Fruit fly (Drosophila melanogaster): ENCODE measurements around the gene CG7031.

The CG7031 gene

DNA sequence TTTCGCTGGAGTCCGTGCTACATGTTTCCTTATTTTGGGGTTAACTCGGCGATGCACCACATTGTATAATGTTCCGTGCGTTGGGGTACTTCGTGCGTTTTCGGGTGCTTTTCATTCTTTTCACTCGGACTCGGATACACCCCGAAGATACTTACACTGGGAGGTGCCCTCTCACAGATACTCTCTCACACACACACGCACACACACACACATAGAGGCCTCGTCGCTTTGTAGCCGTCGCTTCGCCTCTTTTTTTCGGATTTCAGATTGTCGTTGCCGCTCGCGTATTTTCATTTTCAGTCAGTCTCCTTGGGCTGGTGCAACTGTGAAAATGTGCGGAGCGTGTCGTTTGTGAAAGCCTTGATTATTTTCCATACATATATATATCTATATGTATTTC, 22.7 kb upstream of the CG7031 start (continued):
- TF ChIP-seq CG8388 (GFP tag; optimal IDR thresholded peaks at IDR 0.05) (no peak), CG2199 (GFP tag; IDR thresholded peaks at IDR 0.05) (0 out of 3 replicates have a peak, but pooled peaks have one; percentile 29), sqz (GFP tag; optimal IDR thresholded peaks at IDR 0.05) (peak; percentile 18), dpn (GFP tag; optimal IDR thresholded peaks at IDR 0.05) (no peak), nom (GFP tag; optimal IDR thresholded peaks at IDR 0.05) (peak; percentile 49), CG11247 (GFP tag; IDR thresholded peaks at IDR 0.05) (0 out of 2 replicates have a peak, but pooled peaks have one; percentile 11), E2f2 (GFP tag; IDR thresholded peaks at IDR 0.05) (peak; percentile 33), onecut (GFP tag; IDR thresholded peaks at IDR 0.05) (peak; percentile 53), gsb (GFP tag; IDR thresholded peaks at IDR 0.05) (peak; percentile 48; the same call in 1 of the 2 replicates), fd96Cb (tag; optimal IDR thresholded peaks at IDR 0.05) (no peak), CG30020 (tag; optimal IDR thresholded peaks at IDR 0.05) (no peak), Optix (GFP tag; IDR thresholded peaks at IDR 0.05) (no peak; the same call in 2 of the 3 replicates), Hr78 (GFP tag; optimal IDR thresholded peaks at IDR 0.05) (peak in 1 of 2 experiments; percentile 3), hkb (optimal IDR thresholded peaks at IDR 0.05) (no peak), hkb (GFP tag; IDR thresholded peaks at IDR 0.05) (peak; percentile 47; the same call in 1 of the 2 replicates), CG11504 (tag; optimal IDR thresholded peaks at IDR 0.05) (peak; percentile 59), CHES-1-like (GFP tag; optimal IDR thresholded peaks at IDR 0.05) (peak; percentile 2), Nf-YC (tag; optimal IDR thresholded peaks at IDR 0.05) (peak; percentile 18), CG13424 (tag; optimal IDR thresholded peaks at IDR 0.05) (peak; percentile 2), Asciz (GFP tag; optimal IDR thresholded peaks at IDR 0.05) (no peak), gcm (GFP tag; optimal IDR thresholded peaks at IDR 0.05) (peak; percentile 2), CG12071 (GFP tag; optimal IDR thresholded peaks at IDR 0.05) (peak; percentile 27), Ets65A (GFP tag) (no peak), CG31441 (GFP tag; IDR thresholded peaks at IDR 0.05) (0 out of 2 replicates have a peak, but pooled peaks have one; percentile 17), NfI (GFP tag; optimal IDR thresholded peaks at IDR 0.05) (peak; percentile 29), psq (GFP tag; optimal IDR thresholded peaks at IDR 0.05) (no peak), MBD-R2 (GFP tag; IDR thresholded peaks at IDR 0.05) (no peak), so (GFP tag; IDR thresholded peaks at IDR 0.05) (peak; percentile 78; the same call in 2 of the 3 replicates), tin (GFP tag; optimal IDR thresholded peaks at IDR 0.05) (peak; percentile 4), CG34422 (GFP tag; IDR thresholded peaks at IDR 0.05) (peak; percentile 42; the same call in 1 of the 3 replicates), Dbx (GFP tag; IDR thresholded peaks at IDR 0.05) (peak; percentile 36; the same call in 2 of the 3 replicates), CG14014 (GFP tag; IDR thresholded peaks at IDR 0.05) (peak; percentile 53; the same call in 1 of the 2 replicates), Xrp1 (GFP tag; IDR thresholded peaks at IDR 0.05) (peak; percentile 32), Deaf1 (tag; optimal IDR thresholded peaks at IDR 0.05) (peak; percentile 97), Trl (optimal IDR thresholded peaks at IDR 0.05) (peak; percentile 52 to 71), Trl (GFP tag; optimal IDR thresholded peaks at IDR 0.05) (no peak)

DNA sequence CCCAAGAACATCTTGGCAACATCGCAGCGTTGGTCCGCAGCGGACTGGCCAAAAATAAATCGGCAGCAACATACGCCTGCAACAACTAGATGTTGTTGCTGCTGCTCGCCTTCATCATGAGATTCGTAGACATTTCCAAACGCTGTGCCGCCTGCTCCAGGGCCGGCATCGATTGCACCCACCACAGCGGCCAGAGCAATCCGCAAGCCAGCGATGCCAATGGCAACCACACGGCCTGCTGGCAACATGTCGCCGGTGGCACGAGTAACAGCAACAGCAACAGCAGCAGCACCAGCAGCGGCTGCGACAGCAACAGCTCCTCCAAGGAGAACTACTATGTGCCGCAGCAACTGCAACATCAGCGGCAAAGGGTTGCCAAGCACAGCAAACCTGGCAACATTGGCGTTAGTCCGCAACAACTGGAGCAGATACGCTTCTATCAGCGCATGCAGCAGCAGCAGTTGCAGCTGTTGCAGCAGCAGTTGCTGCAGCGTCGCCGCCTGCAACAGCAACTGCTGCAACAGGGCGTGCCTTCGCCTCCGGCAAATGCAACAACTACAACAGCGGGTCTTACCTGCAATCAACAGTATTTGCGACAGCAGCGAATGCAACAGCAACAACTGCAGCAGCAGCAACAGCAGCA, 19.3 kb upstream of the CG7031 start:
- TF ChIP-seq crc (GFP tag; optimal IDR thresholded peaks at IDR 0.05) (no peak), Oli (tag; optimal IDR thresholded peaks at IDR 0.05) (no peak), CG2199 (GFP tag; IDR thresholded peaks at IDR 0.05) (0 out of 3 replicates have a peak, but pooled peaks have one; percentile 17), hb (GFP tag; IDR thresholded peaks at IDR 0.05; ENCODE audit: partially characterized antibody) (peak; percentile 56; the same call in 1 of the 3 replicates), mld (GFP tag; IDR thresholded peaks at IDR 0.05; ENCODE audit: partially characterized antibody) (0 out of 3 replicates have a peak, but pooled peaks have one; percentile 14), CG14667 (GFP tag; IDR thresholded peaks at IDR 0.05) (no peak), Dbx (GFP tag; IDR thresholded peaks at IDR 0.05) (0 out of 3 replicates have a peak, but pooled peaks have one; percentile 16), CG11504 (tag; optimal IDR thresholded peaks at IDR 0.05) (peak; percentile 93), schlank (tag; optimal IDR thresholded peaks at IDR 0.05) (no peak), luna (GFP tag; optimal IDR thresholded peaks at IDR 0.05) (no peak), z (GFP tag; IDR thresholded peaks at IDR 0.05) (0 out of 3 replicates have a peak, but pooled peaks have one; percentile 15), Neu2 (GFP tag; optimal IDR thresholded peaks at IDR 0.05; ENCODE audit: borderline replicate concordance) (no peak), CG6272 (GFP tag; IDR thresholded peaks at IDR 0.05) (0 out of 2 replicates have a peak, but pooled peaks have one; percentile 5), Xrp1 (GFP tag; IDR thresholded peaks at IDR 0.05) (no peak)
